Fruit fly (Drosophila melanogaster): ENCODE data around the gene dnk.

dnk gene

DNA sequence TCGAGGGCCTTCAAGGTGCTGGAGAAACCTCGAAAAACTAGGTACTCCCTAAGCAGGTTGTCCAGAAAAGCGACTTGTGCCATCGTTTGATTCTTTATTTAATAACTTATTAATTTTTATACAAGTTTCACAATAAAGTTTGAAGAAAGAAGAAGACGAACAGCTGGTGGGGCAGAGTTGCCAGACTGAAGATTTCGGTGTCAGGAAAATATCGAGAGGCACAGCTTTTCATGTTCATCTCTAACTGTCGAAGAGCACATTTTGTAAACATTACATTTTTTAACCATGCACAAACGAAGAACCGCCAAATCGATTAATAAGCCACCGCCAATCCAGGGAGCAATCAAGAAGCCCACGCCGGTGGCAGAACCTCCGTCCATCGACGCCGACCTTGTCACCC is 43.1 kb downstream of the dnk start, which contains the start of the genes CG6005 and CG14286 (continued):
- no peak for TF ChIP-seq eyg (GFP tag; optimal IDR thresholded peaks at IDR 0.05)
- peak; percentile 80 for TF ChIP-seq hbn (GFP tag; IDR thresholded peaks at IDR 0.05; ENCODE audit: partially characterized antibody)
- TF ChIP-seq CG13296 (GFP tag; optimal IDR thresholded peaks at IDR 0.05), result peak; percentile 6
- TF ChIP-seq CG3065 (GFP tag; optimal IDR thresholded peaks at IDR 0.05), result no peak
- TF ChIP-seq Doc3 (GFP tag; IDR thresholded peaks at IDR 0.05; ENCODE audit: partially characterized antibody), result peak; percentile 57; the same call in 2 of the 3 replicates
- TF ChIP-seq MTF-1 (GFP tag; optimal IDR thresholded peaks at IDR 0.05; ENCODE audit: borderline replicate concordance), result no peak
- TF ChIP-seq CG12071 (GFP tag; optimal IDR thresholded peaks at IDR 0.05), result no peak
- peak; percentile 54 for TF ChIP-seq fu2 (GFP tag; optimal IDR thresholded peaks at IDR 0.05)
- TF ChIP-seq CG17186 (GFP tag; optimal IDR thresholded peaks at IDR 0.05), result peak; percentile 29
- peak; percentile 46 for TF ChIP-seq CG9817 (tag; optimal IDR thresholded peaks at IDR 0.05)
- TF ChIP-seq Bgb (GFP tag; IDR thresholded peaks at IDR 0.05; ENCODE audit: partially characterized antibody), result peak; percentile 85
- TF ChIP-seq so (GFP tag; IDR thresholded peaks at IDR 0.05), result 0 out of 3 replicates have a peak, but pooled peaks have one; percentile 47
- no peak for TF ChIP-seq CG10979 (tag; optimal IDR thresholded peaks at IDR 0.05)
- TF ChIP-seq CG9437 (GFP tag; optimal IDR thresholded peaks at IDR 0.05), result no peak
- TF ChIP-seq CG3407 (GFP tag; optimal IDR thresholded peaks at IDR 0.05), result no peak
- peak; percentile 45 for TF ChIP-seq ssp (GFP tag; IDR thresholded peaks at IDR 0.05)
- TF ChIP-seq fd64A (GFP tag; optimal IDR thresholded peaks at IDR 0.05), result no peak
- TF ChIP-seq tin (GFP tag; optimal IDR thresholded peaks at IDR 0.05), result peak; percentile 36
- no peak for TF ChIP-seq br (optimal IDR thresholded peaks at IDR 0.05)
- TF ChIP-seq CG13775 (GFP tag; optimal IDR thresholded peaks at IDR 0.05), result peak; percentile 42
- no peak for TF ChIP-seq CG11560 (tag; IDR thresholded peaks at IDR 0.05)
- TF ChIP-seq pzg (GFP tag; optimal IDR thresholded peaks at IDR 0.05), result peak; percentile 60
- TF ChIP-seq CG43689 (GFP tag; IDR thresholded peaks at IDR 0.05), result 0 out of 2 replicates have a peak, but pooled peaks have one; percentile 8
- TF ChIP-seq croc (GFP tag; conservative IDR thresholded peaks at IDR 0.05), result no peak; the same call in 2 of the 3 replicates
- TF ChIP-seq CG2116 (GFP tag; optimal IDR thresholded peaks at IDR 0.05), result peak; percentile 53
- no peak for TF ChIP-seq CG10959 (GFP tag; IDR thresholded peaks at IDR 0.05)
- TF ChIP-seq vnd (GFP tag; IDR thresholded peaks at IDR 0.05; ENCODE audit: partially characterized antibody), result peak; percentile 79
- no peak for TF ChIP-seq hth (optimal IDR thresholded peaks at IDR 0.05)
- peak; percentile 34 for TF ChIP-seq Nf-YC (tag; optimal IDR thresholded peaks at IDR 0.05)
- TF ChIP-seq Rx (GFP tag; IDR thresholded peaks at IDR 0.05), result peak; percentile 61
- no peak for TF ChIP-seq Taf1 (GFP tag; IDR thresholded peaks at IDR 0.05)
- TF ChIP-seq CG1647 (GFP tag; optimal IDR thresholded peaks at IDR 0.05), result peak; percentile 49
- TF ChIP-seq sob (GFP tag; IDR thresholded peaks at IDR 0.05), result peak; percentile 83
- TF ChIP-seq pita (GFP tag; optimal IDR thresholded peaks at IDR 0.05), result no peak
- peak; percentile 64; the same call in 2 of the 3 replicates for TF ChIP-seq dysf (GFP tag; IDR thresholded peaks at IDR 0.05)
- no peak for TF ChIP-seq Lhr (GFP tag; optimal IDR thresholded peaks at IDR 0.05)
- peak; percentile 19 for TF ChIP-seq Dek (tag; optimal IDR thresholded peaks at IDR 0.05)
- peak; percentile 61 for TF ChIP-seq CG9609 (GFP tag; optimal IDR thresholded peaks at IDR 0.05)
- TF ChIP-seq ro (GFP tag; IDR thresholded peaks at IDR 0.05), result peak; percentile 57; the same call in 1 of the 2 replicates
- TF ChIP-seq amos (GFP tag; IDR thresholded peaks at IDR 0.05; ENCODE audit: partially characterized antibody), result peak; percentile 83
- peak; percentile 52 for TF ChIP-seq Drgx (GFP tag; IDR thresholded peaks at IDR 0.05)
- TF ChIP-seq CrebB (tag; optimal IDR thresholded peaks at IDR 0.05), result no peak
- TF ChIP-seq CG16815 (GFP tag; optimal IDR thresholded peaks at IDR 0.05), result no peak
- peak; percentile 71 for TF ChIP-seq Dbx (GFP tag; IDR thresholded peaks at IDR 0.05)
- TF ChIP-seq Hand (GFP tag; optimal IDR thresholded peaks at IDR 0.05), result no peak
- TF ChIP-seq ewg (GFP tag; optimal IDR thresholded peaks at IDR 0.05), result peak; percentile 26
- TF ChIP-seq CG7786 (GFP tag; optimal IDR thresholded peaks at IDR 0.05), result peak; percentile 58
- TF ChIP-seq CG31388 (GFP tag; optimal IDR thresholded peaks at IDR 0.05), result no peak
- no peak for TF ChIP-seq tap (tag; optimal IDR thresholded peaks at IDR 0.05)
- no peak for TF ChIP-seq CG30431 (GFP tag; optimal IDR thresholded peaks at IDR 0.05)
- no peak for TF ChIP-seq CG8281 (tag; optimal IDR thresholded peaks at IDR 0.05)

Data from whole organism, embryonic.